Worm (Caenorhabditis elegans): ENCODE measurements around the gene T16A9.3.

The T16A9.3 gene

ce11 chrV:14200086-14200485, 5.2 kb upstream of the T16A9.3 start (continued):
- TF ChIP-seq lsy-2 (tag; optimal IDR thresholded peaks at IDR 0.05) (peak; percentile 87 to 91), xbp-1 (tag; optimal IDR thresholded peaks at IDR 0.05) (peak; percentile 87), ceh-88 (GFP tag; IDR thresholded peaks at IDR 0.05) (peak; percentile 51; the same call in 1 of the 2 replicates), nhr-76 (tag; optimal IDR thresholded peaks at IDR 0.05) (no peak), mef-2 (tag; optimal IDR thresholded peaks at IDR 0.05) (peak; percentile 91), ztf-11 (tag; optimal IDR thresholded peaks at IDR 0.05) (peak in 1 of 2 experiments; percentile 58), pqm-1 (tag; optimal IDR thresholded peaks at IDR 0.05) (no peak), rnt-1 (tag; optimal IDR thresholded peaks at IDR 0.05) (peak; percentile 88), C16A3.4 (tag; optimal IDR thresholded peaks at IDR 0.05) (peak; percentile 91), C34B4.2 (tag; optimal IDR thresholded peaks at IDR 0.05) (no peak), blmp-1 (tag; optimal IDR thresholded peaks at IDR 0.05) (peak; percentile 79), lin-35 (GFP tag; optimal IDR thresholded peaks at IDR 0.05) (peak; percentile 74 to 87), alr-1 (tag; optimal IDR thresholded peaks at IDR 0.05; ENCODE audit: borderline replicate concordance) (no peak), sup-37 (GFP tag; optimal IDR thresholded peaks at IDR 0.05) (peak; percentile 58), ets-5 (GFP tag; IDR thresholded peaks at IDR 0.05) (no peak), ces-1 (GFP tag; optimal IDR thresholded peaks at IDR 0.05) (no peak), snu-23 (GFP tag; optimal IDR thresholded peaks at IDR 0.05) (peak; percentile 97), lin-14 (GFP tag; optimal IDR thresholded peaks at IDR 0.05) (peak; percentile 99), nhr-237 (tag; optimal IDR thresholded peaks at IDR 0.05) (peak; percentile 93), swsn-7 (tag; optimal IDR thresholded peaks at IDR 0.05) (peak; percentile 91), unc-86 (tag; optimal IDR thresholded peaks at IDR 0.05) (peak; percentile 57), tbx-2 (tag; optimal IDR thresholded peaks at IDR 0.05) (peak; percentile 92), mep-1 (tag; optimal IDR thresholded peaks at IDR 0.05) (peak; percentile 96), elt-2 (tag; optimal IDR thresholded peaks at IDR 0.05) (peak; percentile 69), fos-1 (tag; optimal IDR thresholded peaks at IDR 0.05) (peak; percentile 64), lin-39 (tag; optimal IDR thresholded peaks at IDR 0.05) (peak; percentile 57), F16B12.6 (tag; optimal IDR thresholded peaks at IDR 0.05) (peak; percentile 21), nhr-90 (tag; optimal IDR thresholded peaks at IDR 0.05; ENCODE audit: poor library complexity) (peak; percentile 90), mdl-1 (tag; optimal IDR thresholded peaks at IDR 0.05) (peak in 1 of 2 experiments; percentile 96), sox-4 (tag; optimal IDR thresholded peaks at IDR 0.05) (no peak), nhr-11 (tag; optimal IDR thresholded peaks at IDR 0.05) (peak; percentile 93), grh-1 (GFP tag; IDR thresholded peaks at IDR 0.05) (peak; percentile 30; the same call in 1 of the 2 replicates), sptf-1 (tag; optimal IDR thresholded peaks at IDR 0.05) (no peak), zip-4 (GFP tag; optimal IDR thresholded peaks at IDR 0.05) (peak; percentile 100), nhr-84 (tag; optimal IDR thresholded peaks at IDR 0.05) (no peak), ceh-8 (GFP tag; optimal IDR thresholded peaks at IDR 0.05) (peak; percentile 34), dpl-1 (GFP tag; optimal IDR thresholded peaks at IDR 0.05) (peak; percentile 54 to 66 (median 62)), ama-1 (optimal IDR thresholded peaks at IDR 0.05) (peak; percentile 40), nhr-71 (tag; optimal IDR thresholded peaks at IDR 0.05) (peak; percentile 99), efl-3 (GFP tag; optimal IDR thresholded peaks at IDR 0.05) (no peak), ztf-4 (tag; optimal IDR thresholded peaks at IDR 0.05) (peak; percentile 90), snpc-4 (tag; optimal IDR thresholded peaks at IDR 0.05) (peak; percentile 87), irx-1 (tag; optimal IDR thresholded peaks at IDR 0.05) (peak; percentile 85), Y116A8C.19 (tag; optimal IDR thresholded peaks at IDR 0.05; ENCODE audit: borderline replicate concordance) (no peak), hlh-17 (GFP tag; optimal IDR thresholded peaks at IDR 0.05; ENCODE audit: borderline replicate concordance) (no peak), ceh-63 (GFP tag; optimal IDR thresholded peaks at IDR 0.05) (no peak), lin-15B (tag; optimal IDR thresholded peaks at IDR 0.05) (peak; percentile 65), egl-27 (tag; optimal IDR thresholded peaks at IDR 0.05) (peak; percentile 82 to 92), egl-13 (tag; optimal IDR thresholded peaks at IDR 0.05) (peak; percentile 68), fkh-4 (tag; optimal IDR thresholded peaks at IDR 0.05; ENCODE audit: borderline replicate concordance) (peak; percentile 57), vab-15 (tag; optimal IDR thresholded peaks at IDR 0.05) (no peak), pag-3 (tag; optimal IDR thresholded peaks at IDR 0.05; ENCODE audit: borderline replicate concordance, insufficient read depth) (no peak)

Data from whole organism, L1 larva.